Fruit fly (Drosophila melanogaster): ENCODE measurements around the gene CG1387.

Gene CG1387

DNA sequence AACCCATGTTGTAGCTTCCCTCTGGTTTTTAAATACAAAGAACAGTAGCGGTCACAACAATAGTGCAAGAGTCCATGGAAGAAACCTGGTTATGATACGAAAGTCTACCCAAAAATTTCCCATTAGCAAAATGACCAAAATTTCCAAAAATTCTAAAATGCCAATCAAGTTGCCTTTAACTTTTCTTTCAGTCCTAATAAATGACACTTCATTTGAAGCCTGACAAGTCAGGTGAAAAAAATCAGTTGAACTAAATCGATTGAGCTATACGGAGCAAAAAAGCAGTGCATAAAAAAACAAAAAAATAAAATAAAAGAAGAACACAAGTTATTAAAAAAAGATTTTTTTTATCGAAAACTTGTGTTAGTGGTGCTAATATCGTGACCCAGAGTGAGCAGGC lies 30.0 kb downstream of the CG1387 start:
- TF ChIP-seq Dek (tag; optimal IDR thresholded peaks at IDR 0.05) (no peak), bbx (GFP tag; IDR thresholded peaks at IDR 0.05; ENCODE audit: partially characterized antibody) (no peak), dysf (GFP tag; IDR thresholded peaks at IDR 0.05) (no peak), ems (GFP tag; optimal IDR thresholded peaks at IDR 0.05) (no peak), Vsx1 (GFP tag; optimal IDR thresholded peaks at IDR 0.05) (no peak), Aef1 (GFP tag; IDR thresholded peaks at IDR 0.05) (no peak), CG12744 (GFP tag; optimal IDR thresholded peaks at IDR 0.05) (no peak), CG11696 (GFP tag; IDR thresholded peaks at IDR 0.05) (peak; percentile 56; the same call in 1 of the 2 replicates), sens (GFP tag) (peak; percentile 79), Oli (tag; optimal IDR thresholded peaks at IDR 0.05) (no peak), az2 (GFP tag; optimal IDR thresholded peaks at IDR 0.05) (no peak), hb (GFP tag; IDR thresholded peaks at IDR 0.05; ENCODE audit: partially characterized antibody) (no peak), ham (GFP tag; IDR thresholded peaks at IDR 0.05) (no peak), Usf (GFP tag; optimal IDR thresholded peaks at IDR 0.05) (no peak), grau (tag; optimal IDR thresholded peaks at IDR 0.05) (no peak), Ptx1 (GFP tag; IDR thresholded peaks at IDR 0.05) (0 out of 2 replicates have a peak, but pooled peaks have one; percentile 19), Ets65A (GFP tag) (peak; percentile 25), Fer2 (tag; optimal IDR thresholded peaks at IDR 0.05) (no peak), Sox102F (GFP tag; optimal IDR thresholded peaks at IDR 0.05) (no peak), Med (GFP tag) (peak; percentile 12), CG17912 (GFP tag; optimal IDR thresholded peaks at IDR 0.05) (no peak), CG11504 (tag; optimal IDR thresholded peaks at IDR 0.05) (peak; percentile 5), Dref (GFP tag; IDR thresholded peaks at IDR 0.05) (no peak), Dp (GFP tag; optimal IDR thresholded peaks at IDR 0.05) (no peak)

- peak; percentile 13 for TF ChIP-seq Med (GFP tag)
- TF ChIP-seq HLH4C (GFP tag; IDR thresholded peaks at IDR 0.05; ENCODE audit: partially characterized antibody) = no peak
- TF ChIP-seq CG43689 (GFP tag; IDR thresholded peaks at IDR 0.05) = no peak
- no peak for TF ChIP-seq CG31224 (GFP tag; IDR thresholded peaks at IDR 0.05)
- no peak for TF ChIP-seq ara (GFP tag; IDR thresholded peaks at IDR 0.05)
- no peak for TF ChIP-seq sc (optimal IDR thresholded peaks at IDR 0.05)
- no peak for TF ChIP-seq sc (GFP tag; optimal IDR thresholded peaks at IDR 0.05)
- TF ChIP-seq sens (GFP tag) = peak; percentile 27
- TF ChIP-seq cad (GFP tag; optimal IDR thresholded peaks at IDR 0.05) = no peak
- TF ChIP-seq Kr (GFP tag; optimal IDR thresholded peaks at IDR 0.05) = no peak
- TF ChIP-seq CG31365 (tag; optimal IDR thresholded peaks at IDR 0.05) = no peak
- peak; percentile 45 for TF ChIP-seq CG17385 (GFP tag; optimal IDR thresholded peaks at IDR 0.05)
- no peak for TF ChIP-seq CG1529 (GFP tag; optimal IDR thresholded peaks at IDR 0.05)
- no peak for TF ChIP-seq Taf1 (GFP tag; IDR thresholded peaks at IDR 0.05)
- TF ChIP-seq hkb (optimal IDR thresholded peaks at IDR 0.05) = no peak
- no peak for TF ChIP-seq hkb (GFP tag; IDR thresholded peaks at IDR 0.05)
- no peak for TF ChIP-seq Pdp1 (GFP tag; optimal IDR thresholded peaks at IDR 0.05)
- no peak for TF ChIP-seq CG16779 (GFP tag; IDR thresholded peaks at IDR 0.05)
- peak; percentile 78 for TF ChIP-seq pros (GFP tag; optimal IDR thresholded peaks at IDR 0.05)
- no peak for TF ChIP-seq CG13775 (GFP tag; optimal IDR thresholded peaks at IDR 0.05)
- TF ChIP-seq dmrt99B (tag; optimal IDR thresholded peaks at IDR 0.05) = no peak
- TF ChIP-seq crp (GFP tag; optimal IDR thresholded peaks at IDR 0.05) = peak in 1 of 2 experiments; percentile 28
- peak; percentile 39 for TF ChIP-seq D19A (tag; optimal IDR thresholded peaks at IDR 0.05)
- no peak for TF ChIP-seq CG17328 (GFP tag; IDR thresholded peaks at IDR 0.05)
- TF ChIP-seq zf30C (GFP tag; optimal IDR thresholded peaks at IDR 0.05) = peak; percentile 57
- TF ChIP-seq CG6175 (GFP tag; IDR thresholded peaks at IDR 0.05) = no peak
- TF ChIP-seq CG10959 (GFP tag; IDR thresholded peaks at IDR 0.05) = no peak
- no peak for TF ChIP-seq CG3065 (GFP tag; optimal IDR thresholded peaks at IDR 0.05)
- no peak for TF ChIP-seq ci (GFP tag; IDR thresholded peaks at IDR 0.05)
- no peak for TF ChIP-seq nerfin-2 (GFP tag; IDR thresholded peaks at IDR 0.05; ENCODE audit: partially characterized antibody)
Observed at dm6 chrX:8416209-8416608, 30.6 kb downstream of the CG1387 start.
